Fruit fly (Drosophila melanogaster): ENCODE measurements around the gene CG31870.

DNA sequence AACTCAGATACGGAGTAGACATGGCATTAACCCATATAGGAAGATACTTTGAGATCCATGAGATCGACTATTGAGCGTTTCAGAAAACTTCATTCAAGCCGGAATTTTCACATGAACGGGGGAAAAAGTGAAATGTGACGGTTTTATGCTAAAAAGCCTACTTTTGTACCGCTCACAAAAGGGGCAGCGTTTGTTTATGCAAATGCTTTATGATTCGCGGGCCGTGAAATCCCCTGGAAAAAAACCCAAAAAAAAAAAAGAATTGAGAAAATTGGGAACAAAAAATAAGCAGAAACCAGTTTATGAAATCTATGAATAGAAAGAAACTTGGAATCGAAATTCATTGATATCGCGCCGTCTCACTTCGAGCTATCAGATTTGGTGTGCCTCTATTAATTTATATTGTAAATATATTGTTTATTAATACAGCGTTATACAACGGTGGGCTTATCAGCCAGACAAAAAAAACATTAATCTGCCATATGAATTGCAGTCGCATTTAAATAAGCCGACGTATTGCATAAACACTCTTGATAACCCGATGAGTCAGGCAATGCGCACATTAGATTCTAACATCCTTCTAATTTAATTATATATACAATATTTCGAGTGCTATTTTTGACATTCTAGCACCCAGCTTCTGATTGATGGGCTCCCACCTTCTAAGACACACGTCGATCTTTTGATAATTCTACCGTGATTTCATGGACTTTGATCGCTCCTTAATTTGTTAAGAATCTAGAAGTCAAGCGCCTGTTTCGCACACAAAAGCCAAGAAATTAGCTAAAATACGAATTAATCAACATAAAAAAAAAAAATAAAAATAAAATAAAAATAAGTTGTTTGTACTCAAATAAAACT lies 40.2 kb upstream of the CG31870 start:
- TF ChIP-seq N (GFP tag; optimal IDR thresholded peaks at IDR 0.05) (no peak), sage (GFP tag; optimal IDR thresholded peaks at IDR 0.05) (no peak), lola (GFP tag; optimal IDR thresholded peaks at IDR 0.05) (no peak), Abd-B (GFP tag; optimal IDR thresholded peaks at IDR 0.05) (no peak), fru (GFP tag; optimal IDR thresholded peaks at IDR 0.05) (no peak), dl (GFP tag; optimal IDR thresholded peaks at IDR 0.05; ENCODE audit: insufficient read depth in 1 of 2, partially characterized antibody in 2 of 2) (no peak), dsf (GFP tag; optimal IDR thresholded peaks at IDR 0.05; ENCODE audit: borderline replicate concordance) (no peak), Rel (GFP tag; optimal IDR thresholded peaks at IDR 0.05) (no peak), Rel (tag; optimal IDR thresholded peaks at IDR 0.05) (no peak), br (GFP tag; optimal IDR thresholded peaks at IDR 0.05) (no peak), usp (GFP tag; optimal IDR thresholded peaks at IDR 0.05) (no peak), Myc (optimal IDR thresholded peaks at IDR 0.05) (no peak), rgr (GFP tag; optimal IDR thresholded peaks at IDR 0.05) (no peak)

All from whole organism, wandering third instar larva.